Fruit fly (Drosophila melanogaster): ENCODE data around the gene CG42249.

- TF ChIP-seq C15 (GFP tag; IDR thresholded peaks at IDR 0.05), result no peak
- no peak for TF ChIP-seq klu (GFP tag; IDR thresholded peaks at IDR 0.05)
- no peak for TF ChIP-seq Dek (tag; optimal IDR thresholded peaks at IDR 0.05)
- TF ChIP-seq CG9797 (GFP tag; optimal IDR thresholded peaks at IDR 0.05), result no peak
- no peak for TF ChIP-seq CG5953 (GFP tag; IDR thresholded peaks at IDR 0.05)
- no peak for TF ChIP-seq Lpt (GFP tag; optimal IDR thresholded peaks at IDR 0.05)
- no peak for TF ChIP-seq dmrt11E (tag; optimal IDR thresholded peaks at IDR 0.05)
- no peak for TF ChIP-seq NFAT (GFP tag; IDR thresholded peaks at IDR 0.05)
- no peak for TF ChIP-seq CG2116 (GFP tag; optimal IDR thresholded peaks at IDR 0.05)
- TF ChIP-seq otp (GFP tag; IDR thresholded peaks at IDR 0.05), result no peak
- TF ChIP-seq Doc3 (GFP tag; IDR thresholded peaks at IDR 0.05; ENCODE audit: partially characterized antibody), result no peak
- TF ChIP-seq CG32532 (GFP tag; IDR thresholded peaks at IDR 0.05), result no peak
- TF ChIP-seq lab (GFP tag; optimal IDR thresholded peaks at IDR 0.05), result no peak
- no peak for TF ChIP-seq inv (GFP tag; IDR thresholded peaks at IDR 0.05; ENCODE audit: partially characterized antibody)
Observed at dm6 chrX:11059519-11059918, 36.6 kb upstream of the CG42249 start, which contains the start of gene CG1545.

Data from whole organism, embryonic.